Fruit fly (Drosophila melanogaster): Measurements from ENCODE around the gene Mhcl.
A peak's percentile ranks its signal among the peaks of the same experiment; 100 is the strongest.

Mhcl gene

DNA sequence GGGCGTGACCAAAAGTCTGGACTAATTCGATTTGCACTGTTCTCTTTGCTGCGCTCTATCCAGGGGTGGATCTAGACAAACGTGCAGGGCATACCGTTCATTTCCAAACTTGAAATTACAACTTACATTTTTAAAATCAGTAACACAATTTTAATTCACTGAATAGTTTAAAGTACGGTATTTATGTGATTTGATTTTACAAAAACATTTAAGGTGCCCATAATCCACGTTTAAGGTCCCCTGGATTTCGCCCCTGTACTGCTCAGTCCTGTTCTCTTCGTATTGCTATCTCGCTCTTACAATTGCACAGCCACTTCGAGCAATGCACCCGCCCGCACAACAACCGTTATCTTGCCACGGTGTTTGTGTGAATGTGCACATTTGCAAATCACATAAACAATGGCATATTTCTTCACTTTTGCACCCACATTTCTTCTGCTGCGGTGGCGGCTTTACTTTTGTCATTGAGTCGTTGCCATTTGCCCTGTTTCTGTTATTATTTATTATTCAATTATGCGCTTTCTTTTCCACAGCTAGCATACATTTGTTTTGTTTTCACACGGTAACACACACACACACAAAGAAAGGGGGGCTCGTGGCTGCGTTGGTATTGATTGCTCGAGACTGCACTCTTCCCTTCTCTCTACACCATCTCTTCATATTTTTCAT, 766 bp downstream of the Mhcl start (continued):
- TF ChIP-seq CG6272 (GFP tag; IDR thresholded peaks at IDR 0.05) (peak; percentile 76), CG34422 (GFP tag; IDR thresholded peaks at IDR 0.05) (peak; percentile 81; the same call in 2 of the 3 replicates), Camta (GFP tag; optimal IDR thresholded peaks at IDR 0.05) (peak; percentile 82), crp (GFP tag; optimal IDR thresholded peaks at IDR 0.05) (no peak), pum (GFP tag; optimal IDR thresholded peaks at IDR 0.05) (peak; percentile 84), Spps (tag; optimal IDR thresholded peaks at IDR 0.05) (peak; percentile 70), jigr1 (GFP tag; IDR thresholded peaks at IDR 0.05) (peak; percentile 75; the same call in 2 of the 3 replicates), YL-1 (GFP tag; optimal IDR thresholded peaks at IDR 0.05) (no peak), CG14965 (GFP tag; optimal IDR thresholded peaks at IDR 0.05; ENCODE audit: borderline replicate concordance) (peak; percentile 28), Adf1 (GFP tag; IDR thresholded peaks at IDR 0.05) (no peak), Atf3 (GFP tag; optimal IDR thresholded peaks at IDR 0.05) (peak; percentile 82), Ssrp (tag; optimal IDR thresholded peaks at IDR 0.05) (peak; percentile 76), insv (GFP tag; optimal IDR thresholded peaks at IDR 0.05) (no peak), gsb-n (tag; optimal IDR thresholded peaks at IDR 0.05) (peak; percentile 87), fu2 (GFP tag; optimal IDR thresholded peaks at IDR 0.05) (peak; percentile 13), CG18262 (tag; optimal IDR thresholded peaks at IDR 0.05) (peak; percentile 89), Hmx (GFP tag; optimal IDR thresholded peaks at IDR 0.05) (no peak), BtbVII (GFP tag; optimal IDR thresholded peaks at IDR 0.05) (no peak), CG11398 (GFP tag; optimal IDR thresholded peaks at IDR 0.05) (peak; percentile 51), pb (GFP tag; optimal IDR thresholded peaks at IDR 0.05) (peak; percentile 45), CG7372 (GFP tag; IDR thresholded peaks at IDR 0.05) (peak; percentile 53; the same call in 1 of the 2 replicates), mam (GFP tag; optimal IDR thresholded peaks at IDR 0.05) (peak; percentile 68), CG10274 (GFP tag; optimal IDR thresholded peaks at IDR 0.05) (peak; percentile 31), cas (GFP tag; IDR thresholded peaks at IDR 0.05) (no peak), CG10267 (tag; optimal IDR thresholded peaks at IDR 0.05) (peak; percentile 76), CG34376 (GFP tag; optimal IDR thresholded peaks at IDR 0.05) (no peak), nau (GFP tag; optimal IDR thresholded peaks at IDR 0.05) (no peak), E2f1 (GFP tag; IDR thresholded peaks at IDR 0.05) (peak; percentile 78), row (GFP tag; IDR thresholded peaks at IDR 0.05) (peak; percentile 89), onecut (GFP tag; IDR thresholded peaks at IDR 0.05) (peak; percentile 50), CG17359 (tag; optimal IDR thresholded peaks at IDR 0.05) (peak; percentile 85), HmgZ (tag; optimal IDR thresholded peaks at IDR 0.05) (peak; percentile 52), CG6254 (GFP tag; optimal IDR thresholded peaks at IDR 0.05) (peak; percentile 72), CG8478 (optimal IDR thresholded peaks at IDR 0.05) (no peak), CG13123 (GFP tag; optimal IDR thresholded peaks at IDR 0.05) (no peak), Kr (GFP tag; optimal IDR thresholded peaks at IDR 0.05) (no peak), GATAe (GFP tag; conservative IDR thresholded peaks at IDR 0.05) (no peak), Tbp (GFP tag; optimal IDR thresholded peaks at IDR 0.05) (no peak), unc-4 (GFP tag; IDR thresholded peaks at IDR 0.05; ENCODE audit: partially characterized antibody) (no peak), ERR (GFP tag; optimal IDR thresholded peaks at IDR 0.05) (peak; percentile 32), CG16863 (GFP tag; optimal IDR thresholded peaks at IDR 0.05) (peak; percentile 75), E2f2 (GFP tag; IDR thresholded peaks at IDR 0.05) (0 out of 2 replicates have a peak, but pooled peaks have one; percentile 47)
